Fruit fly (Drosophila melanogaster) whole organism, pupa: ENCODE data around the gene Epp.

Experiments used
- CG10348 ChIP-seq: fragments of 200-800 bp; sonication (Bioruptor generic); IDR thresholded peaks from 2 replicates; pipeline ENCODE4 v1.3.6; 2022; ENCODE audit warnings: missing biosample characterization, missing genetic modification characterization
- CG12605 ChIP-seq: fragments of 200-800 bp; sonication (Bioruptor generic); IDR thresholded peaks from 2 replicates; pipeline ENCODE4 v1.3.6; 2022; ENCODE audit warnings: missing biosample characterization, missing genetic modification characterization
- CG15710 ChIP-seq: fragments of 200-800 bp; sonication (Bioruptor generic); optimal IDR thresholded peaks from 2 replicates; lab custom pipeline; 2018; ENCODE audit warnings: missing biosample characterization, mild to moderate bottlenecking, missing genetic modification characterization, moderate library complexity
- CG32121 ChIP-seq: fragments of 200-800 bp; sonication (Bioruptor generic); IDR thresholded peaks from 2 replicates; pipeline ENCODE4 v1.3.6; 2022; ENCODE audit warnings: missing biosample characterization, missing genetic modification characterization
- CG4496 ChIP-seq: fragments of 200-800 bp; sonication (Bioruptor generic); IDR thresholded peaks from 3 replicates; pipeline ENCODE4 v1.3.6; 2022; ENCODE audit warnings: missing biosample characterization, missing genetic modification characterization
- CG8301 ChIP-seq: fragments of 200-800 bp; sonication (Bioruptor generic); optimal IDR thresholded peaks from 2 replicates; lab custom pipeline; 2018; ENCODE audit warnings: missing biosample characterization, mild to moderate bottlenecking, missing genetic modification characterization
- D1 ChIP-seq: fragments of 200-800 bp; sonication (Bioruptor generic); optimal IDR thresholded peaks from 2 replicates; lab custom pipeline; 2018; ENCODE audit warnings: missing biosample characterization, mild to moderate bottlenecking, missing genetic modification characterization, moderate library complexity
- EcR ChIP-seq: fragments of 200-800 bp; sonication (Bioruptor generic); optimal IDR thresholded peaks from 3 replicates; lab custom pipeline; 2019; ENCODE audit warnings: missing biosample characterization, missing genetic modification characterization, mild to moderate bottlenecking, moderate library complexity, missing genetic modification reagents
- Ets98B ChIP-seq: fragments of 200-800 bp; sonication (Bioruptor generic); IDR thresholded peaks from 2 replicates; pipeline ENCODE4 v1.3.6; 2022; ENCODE audit warnings: missing biosample characterization, missing genetic modification characterization
- Pif1A ChIP-seq: fragments of 200-800 bp; sonication (Bioruptor generic); optimal IDR thresholded peaks from 3 replicates; lab custom pipeline; 2016; ENCODE audit warnings: missing biosample characterization, missing genetic modification characterization
- Pif1B ChIP-seq: fragments of 200-800 bp; sonication (Bioruptor generic); optimal IDR thresholded peaks from 3 replicates; lab custom pipeline; 2016; ENCODE audit warnings: missing biosample characterization, missing genetic modification characterization
- Snoo ChIP-seq: fragments of 200-800 bp; sonication (Bioruptor generic); optimal IDR thresholded peaks from 3 replicates; lab custom pipeline; 2017; ENCODE audit warnings: missing biosample characterization, mild to moderate bottlenecking, missing genetic modification characterization, inconsistent platforms
- gl ChIP-seq: fragments of 200-800 bp; sonication (Bioruptor generic); optimal IDR thresholded peaks from 2 replicates; lab custom pipeline; 2018; ENCODE audit warnings: missing biosample characterization, mild to moderate bottlenecking, missing genetic modification characterization
- rn ChIP-seq: fragments of 200-800 bp; sonication (Bioruptor generic); IDR thresholded peaks from 2 replicates; pipeline ENCODE4 v1.3.6; 2022; ENCODE audit warnings: missing biosample characterization, missing genetic modification characterization

DNA sequence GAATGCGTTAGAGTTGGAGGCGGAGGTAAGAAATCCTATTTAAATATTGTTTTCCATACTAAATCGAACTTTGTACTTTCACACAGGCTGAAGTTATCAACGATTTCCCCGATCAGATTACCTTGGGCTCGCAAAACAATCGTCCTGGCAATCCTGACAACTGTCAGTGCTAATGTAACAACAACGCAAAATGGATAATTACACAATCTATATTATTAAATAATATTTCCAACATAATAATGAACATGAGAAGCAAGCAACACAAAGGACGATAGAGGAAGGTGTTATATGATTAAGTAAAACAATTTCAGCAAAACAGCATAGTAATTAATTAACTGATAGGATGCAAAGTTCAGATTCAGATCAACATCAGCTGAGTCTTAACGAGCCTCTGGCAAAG lies 1.9 kb upstream of the Epp start:
- no peak for TF ChIP-seq Pif1A (GFP tag; lab: Kevin White, UChicago)
- no peak for TF ChIP-seq EcR
- no peak for TF ChIP-seq CG4496
- no peak for TF ChIP-seq D1 (tag; lab: Kevin White, UChicago)
- no peak for TF ChIP-seq CG10348
- no peak for TF ChIP-seq Snoo (tag; lab: Kevin White, UChicago)
- TF ChIP-seq Ets98B = no peak
- TF ChIP-seq CG15710 (tag; lab: Kevin White, UChicago) = no peak
- no peak for TF ChIP-seq CG32121 (GFP tag; lab: Robert Waterston, UW)
- no peak for TF ChIP-seq CG8301 (tag; lab: Kevin White, UChicago)
- TF ChIP-seq Pif1B (GFP tag; lab: Kevin White, UChicago) = no peak
- no peak for TF ChIP-seq gl (tag; lab: Kevin White, UChicago)
- no peak for TF ChIP-seq rn
- TF ChIP-seq CG12605 = no peak
